Worm (Caenorhabditis elegans): ENCODE results near the gene klp-6.

ce11 chrIII:5074398-5074797, 43.7 kb downstream of the klp-6 start, which contains the start of gene ttbk-6:
- no peak for TF ChIP-seq sptf-1 (tag; optimal IDR thresholded peaks at IDR 0.05)
- TF ChIP-seq unc-39 (tag; optimal IDR thresholded peaks at IDR 0.05), result no peak
- TF ChIP-seq lsy-2 (tag; optimal IDR thresholded peaks at IDR 0.05), result no peak
